ENCODE assay signal across 1 worm cellular context in the genomic region with DNA sequence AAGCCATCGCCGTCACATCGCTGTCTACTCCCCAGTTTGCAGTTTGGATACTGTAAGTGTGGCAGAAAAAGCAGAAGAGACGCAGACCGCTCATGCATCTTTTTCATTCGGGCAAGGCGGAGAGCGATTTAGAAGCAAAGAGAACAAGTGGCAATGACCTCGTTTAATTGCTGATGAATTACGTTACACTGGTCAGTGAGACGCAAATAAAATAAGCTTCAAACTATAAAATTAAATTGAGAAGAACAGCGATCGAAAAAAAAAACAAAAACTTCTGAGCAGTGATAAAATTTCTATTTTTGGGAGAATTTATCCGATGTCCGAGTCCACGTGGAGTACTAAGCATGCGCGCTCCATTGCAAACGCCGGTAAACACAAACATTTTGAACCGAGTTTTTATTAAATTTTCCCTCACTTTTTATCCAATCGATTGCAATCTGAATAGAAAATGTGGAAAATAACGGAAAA.
TF ChIP-seq lines count a peak whose summit lies in the region.

A gene (plus strand): TSS at position 418 of the 468 bp plus-strand sequence.

TF ChIP-seq in whole organism, L1 larva, 84 proteins besides CTCF, POLR2A, EP300 and RAD21 (continued from another document):
- TF ChIP-seq unc-86 (tag; optimal IDR thresholded peaks at IDR 0.05; lab: Kevin White, UChicago) (peak; percentile 26), lin-39 (tag; optimal IDR thresholded peaks at IDR 0.05; lab: Kevin White, UChicago) (no peak), ceh-82 (tag; optimal IDR thresholded peaks at IDR 0.05; lab: Kevin White, UChicago) (peak in 1 of 3 experiments; percentile 29), fkh-8 (tag; optimal IDR thresholded peaks at IDR 0.05; lab: Kevin White, UChicago) (peak; percentile 69)
